Worm (Caenorhabditis elegans): ENCODE data around the gene B0035.18.

B0035.18 gene

DNA sequence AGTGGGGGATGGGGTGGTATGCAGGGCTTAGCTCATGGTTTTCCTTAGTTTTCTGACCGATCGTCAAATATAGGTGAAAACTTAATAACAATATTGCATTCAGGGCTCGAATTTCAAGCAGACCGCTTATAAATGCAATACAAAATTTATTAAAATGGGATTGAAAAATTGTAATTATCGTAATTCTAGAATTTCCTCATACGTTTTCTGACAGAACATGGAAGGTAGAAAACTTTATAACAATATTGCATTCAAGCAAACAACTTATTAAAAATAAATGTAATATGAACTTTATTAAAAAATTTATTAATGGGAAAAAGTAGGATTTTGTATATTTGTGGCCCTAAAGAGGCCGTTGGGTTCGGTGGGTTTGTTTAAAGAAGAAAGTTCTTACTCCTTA lies 3.6 kb downstream of the B0035.18 start (continued):
- TF ChIP-seq madf-10 (tag; optimal IDR thresholded peaks at IDR 0.05) (no peak), F10E7.11 (tag; optimal IDR thresholded peaks at IDR 0.05) (no peak), die-1 (tag; optimal IDR thresholded peaks at IDR 0.05) (no peak), Y53G8AR.9 (GFP tag; conservative IDR thresholded peaks at IDR 0.05) (0 out of 2 replicates have a peak, but pooled peaks have one; percentile 57), zfh-2 (GFP tag; conservative IDR thresholded peaks at IDR 0.05) (no peak), F57A8.1 (GFP tag; optimal IDR thresholded peaks at IDR 0.05) (no peak), hsf-1 (GFP tag; IDR thresholded peaks at IDR 0.05) (peak; percentile 61; the same call in 1 of the 2 replicates), D2030.7 (GFP tag; IDR thresholded peaks at IDR 0.05) (peak; percentile 38), aptf-2 (GFP tag; conservative IDR thresholded peaks at IDR 0.05) (no peak), F37B4.10 (GFP tag; IDR thresholded peaks at IDR 0.05) (no peak), bed-1 (GFP tag; IDR thresholded peaks at IDR 0.05) (no peak), nfya-1 (tag; optimal IDR thresholded peaks at IDR 0.05; ENCODE audit: borderline replicate concordance, insufficient read depth) (no peak), lin-26 (GFP tag; IDR thresholded peaks at IDR 0.05) (peak; percentile 79), ceh-40 (GFP tag; IDR thresholded peaks at IDR 0.05) (no peak), cebp-2 (GFP tag; IDR thresholded peaks at IDR 0.05) (no peak), dox-1 (GFP tag; IDR thresholded peaks at IDR 0.05) (peak; percentile 64; the same call in 1 of the 2 replicates), Y67H2A.10 (GFP tag; conservative IDR thresholded peaks at IDR 0.05) (no peak), Y56A3A.18 (GFP tag; IDR thresholded peaks at IDR 0.05) (no peak), mes-4 (tag; optimal IDR thresholded peaks at IDR 0.05) (peak; percentile 26), ceh-27 (GFP tag; optimal IDR thresholded peaks at IDR 0.05) (no peak), tbx-9 (tag; optimal IDR thresholded peaks at IDR 0.05; ENCODE audit: borderline replicate concordance) (no peak), ceh-100 (GFP tag; IDR thresholded peaks at IDR 0.05) (0 out of 2 replicates have a peak, but pooled peaks have one; percentile 27), B0336.3 (GFP tag; IDR thresholded peaks at IDR 0.05) (no peak), madf-8 (GFP tag; conservative IDR thresholded peaks at IDR 0.05) (no peak; the same call in 1 of the 2 replicates), hrde-1 (tag; optimal IDR thresholded peaks at IDR 0.05; ENCODE audit: borderline replicate concordance) (peak; percentile 82), hmg-1.2 (GFP tag; IDR thresholded peaks at IDR 0.05) (peak; percentile 34), F33H1.4 (GFP tag; IDR thresholded peaks at IDR 0.05) (peak; percentile 37; the same call in 1 of the 2 replicates), snpc-1.1 (tag; optimal IDR thresholded peaks at IDR 0.05; ENCODE audit: insufficient read depth) (no peak), Y79H2A.3 (GFP tag; conservative IDR thresholded peaks at IDR 0.05) (peak; percentile 56; the same call in 1 of the 2 replicates), nhr-27 (tag; optimal IDR thresholded peaks at IDR 0.05) (no peak), lin-40 (tag; optimal IDR thresholded peaks at IDR 0.05) (no peak), egl-44 (GFP tag; IDR thresholded peaks at IDR 0.05) (peak; percentile 65; the same call in 1 of the 2 replicates), F22D6.2 (tag; optimal IDR thresholded peaks at IDR 0.05) (no peak), atf-7 (tag; optimal IDR thresholded peaks at IDR 0.05) (no peak), efl-1 (GFP tag; optimal IDR thresholded peaks at IDR 0.05) (no peak), aptf-3 (GFP tag; IDR thresholded peaks at IDR 0.05) (no peak)

DNA sequence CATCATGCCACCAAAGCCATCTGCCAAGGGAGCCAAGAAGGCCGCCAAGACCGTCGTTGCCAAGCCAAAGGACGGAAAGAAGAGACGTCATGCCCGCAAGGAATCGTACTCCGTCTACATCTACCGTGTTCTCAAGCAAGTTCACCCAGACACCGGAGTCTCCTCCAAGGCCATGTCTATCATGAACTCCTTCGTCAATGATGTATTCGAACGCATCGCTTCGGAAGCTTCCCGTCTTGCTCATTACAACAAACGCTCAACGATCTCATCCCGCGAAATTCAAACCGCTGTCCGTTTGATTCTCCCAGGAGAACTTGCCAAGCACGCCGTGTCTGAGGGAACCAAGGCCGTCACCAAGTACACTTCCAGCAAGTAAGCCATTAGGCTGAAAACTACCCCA lies 4.6 kb downstream of the B0035.18 start, which contains the start of gene his-48:
his-48 (plus strand) TSS at position 5 of the 400 bp plus-strand sequence.
- TF ChIP-seq hsf-1 (GFP tag; IDR thresholded peaks at IDR 0.05) (peak; percentile 38; the same call in 1 of the 2 replicates), madf-3 (GFP tag; IDR thresholded peaks at IDR 0.05) (0 out of 2 replicates have a peak, but pooled peaks have one; percentile 59), lin-26 (GFP tag; IDR thresholded peaks at IDR 0.05) (peak; percentile 79), attf-6 (GFP tag; IDR thresholded peaks at IDR 0.05) (peak; percentile 57; the same call in 1 of the 2 replicates), madf-6 (GFP tag; IDR thresholded peaks at IDR 0.05) (0 out of 2 replicates have a peak, but pooled peaks have one; percentile 24)
